Worm (Caenorhabditis elegans): Measurements from ENCODE around the gene Y62E10A.6.

- TF ChIP-seq ama-1 (optimal IDR thresholded peaks at IDR 0.05) (no peak), hmbx-1 (tag; optimal IDR thresholded peaks at IDR 0.05) (no peak), aly-1 (tag; optimal IDR thresholded peaks at IDR 0.05) (no peak), tbx-11 (GFP tag; IDR thresholded peaks at IDR 0.05) (no peak)
Measured at ce11 chrIV:13342555-13342954, 29.2 kb upstream of the Y62E10A.6 start, which contains the start of gene W02A2.5.
